Worm (Caenorhabditis elegans) whole organism, young adult: ENCODE data around the gene oac-29.

ENCODE experiments used
- B0261.1 ChIP-seq: sonication (generic microtip); optimal IDR thresholded peaks from 2 replicates; lab custom pipeline; 2016; ENCODE audit warnings: mild to moderate bottlenecking, missing genetic modification characterization, moderate library complexity, missing compliant biosample characterization
- D2030.7 ChIP-seq: fragments of 200-800 bp; sonication (Bioruptor generic); IDR thresholded peaks from 2 replicates; pipeline ENCODE4 v1.3.6; 2022; ENCODE audit warnings: missing genetic modification reagents, missing genetic modification characterization, missing compliant biosample characterization
- F23B12.7 ChIP-seq: sonication (generic microtip); optimal IDR thresholded peaks from 2 replicates; lab custom pipeline; 2017; ENCODE audit warnings: missing genetic modification characterization, mild to moderate bottlenecking, missing compliant biosample characterization, antibody characterized with exemption, moderate library complexity; ENCODE audit not compliant: insufficient read depth
- F49E8.2 ChIP-seq: sonication (generic microtip); optimal IDR thresholded peaks from 3 replicates; lab custom pipeline; 2017; ENCODE audit warnings: missing genetic modification characterization, mild to moderate bottlenecking, missing compliant biosample characterization, antibody characterized with exemption, moderate library complexity; ENCODE audit not compliant: insufficient read depth
- T07F8.4 ChIP-seq: sonication (generic microtip); optimal IDR thresholded peaks from 2 replicates; lab custom pipeline; 2016; ENCODE audit warnings: mild to moderate bottlenecking, missing genetic modification characterization, moderate library complexity, missing compliant biosample characterization
- T26A5.8 ChIP-seq: sonication (generic microtip); optimal IDR thresholded peaks from 2 replicates; lab custom pipeline; 2016; ENCODE audit warnings: missing genetic modification characterization, missing compliant biosample characterization
- Y56A3A.18 ChIP-seq: fragments of 200-800 bp; sonication (Bioruptor generic); IDR thresholded peaks from 2 replicates; pipeline ENCODE4 v1.3.6; 2022; ENCODE audit warnings: missing genetic modification reagents, missing genetic modification characterization, missing compliant biosample characterization
- Y95B8A.8 ChIP-seq: fragments of 200-800 bp; sonication (Bioruptor generic); IDR thresholded peaks from 2 replicates; pipeline ENCODE4 v1.3.6; 2022; ENCODE audit warnings: missing genetic modification reagents, missing genetic modification characterization, missing compliant biosample characterization
- aptf-3 ChIP-seq: fragments of 200-800 bp; sonication (Bioruptor generic); IDR thresholded peaks from 2 replicates; pipeline ENCODE4 v1.3.6; 2022; ENCODE audit warnings: missing genetic modification characterization, missing compliant biosample characterization
- atf-7 ChIP-seq: sonication (generic microtip); optimal IDR thresholded peaks from 2 replicates; lab custom pipeline; 2017; ENCODE audit warnings: mild to moderate bottlenecking, missing genetic modification characterization, missing compliant biosample characterization
- bed-2 ChIP-seq: fragments of 200-800 bp; sonication (Bioruptor generic); IDR thresholded peaks from 2 replicates; pipeline ENCODE4 v1.3.6; 2022; ENCODE audit warnings: missing genetic modification reagents, missing genetic modification characterization, missing compliant biosample characterization
- cebp-1 ChIP-seq, 2 experiments: fragments of 200-800 bp in 1 of 2; sonication (Bioruptor generic) in 1 of 2; sonication (generic microtip) in 1 of 2; IDR thresholded peaks in 1 of 2; optimal IDR thresholded peaks in 1 of 2; 2 replicates each; pipeline versions ENCODE4 v1.3.6 to Lab custom; 2017 to 2022; ENCODE audit warnings: missing compliant biosample characterization in 2 of 2, missing genetic modification characterization in 2 of 2, mild to moderate bottlenecking in 1 of 2, missing genetic modification reagents in 1 of 2, moderate library complexity in 1 of 2
- egl-44 ChIP-seq: fragments of 200-800 bp; sonication (Bioruptor generic); IDR thresholded peaks from 2 replicates; pipeline ENCODE4 v1.3.6; 2022; ENCODE audit warnings: missing genetic modification reagents, missing genetic modification characterization, missing compliant biosample characterization
- gei-17 ChIP-seq: fragments of 200-800 bp; sonication (Bioruptor generic); optimal IDR thresholded peaks from 2 replicates; lab custom pipeline; 2018; ENCODE audit warnings: mild to moderate bottlenecking, missing genetic modification characterization, missing compliant biosample characterization
- lin-54 ChIP-seq: fragments of 200-800 bp; sonication (Bioruptor generic); optimal IDR thresholded peaks from 2 replicates; lab custom pipeline; 2018; ENCODE audit warnings: mild to moderate bottlenecking, missing genetic modification characterization, missing compliant biosample characterization
- lir-1 ChIP-seq: fragments of 200-800 bp; sonication (Bioruptor generic); conservative IDR thresholded peaks from 2 replicates; pipeline ENCODE4 v1.3.6; 2022; ENCODE audit warnings: missing genetic modification reagents, missing genetic modification characterization, missing compliant biosample characterization
- lsl-1 ChIP-seq: fragments of 200-800 bp; sonication (Bioruptor generic); optimal IDR thresholded peaks from 2 replicates; lab custom pipeline; 2018; ENCODE audit warnings: mild to moderate bottlenecking, missing genetic modification characterization, moderate library complexity, missing compliant biosample characterization
- lsy-27 ChIP-seq: sonication (generic microtip); optimal IDR thresholded peaks from 2 replicates; lab custom pipeline; 2017; ENCODE audit warnings: missing genetic modification characterization, mild to moderate bottlenecking, missing compliant biosample characterization, antibody characterized with exemption, missing genotype, borderline replicate concordance; ENCODE audit not compliant: insufficient read depth
- madf-10 ChIP-seq: sonication (generic microtip); optimal IDR thresholded peaks from 2 replicates; lab custom pipeline; 2016; ENCODE audit warnings: mild to moderate bottlenecking, missing genetic modification characterization, missing compliant biosample characterization
- mcd-1 ChIP-seq: fragments of 200-800 bp; sonication (Bioruptor generic); IDR thresholded peaks from 2 replicates; pipeline ENCODE4 v1.3.6; 2022; ENCODE audit warnings: missing genetic modification reagents, missing genetic modification characterization, missing compliant biosample characterization
- mxl-1 ChIP-seq: sonication (generic microtip); optimal IDR thresholded peaks from 2 replicates; lab custom pipeline; 2016; ENCODE audit warnings: missing genetic modification characterization, missing compliant biosample characterization
- nfyb-1 ChIP-seq: fragments of 200-800 bp; sonication (Bioruptor generic); IDR thresholded peaks from 2 replicates; pipeline ENCODE4 v1.3.6; 2022; ENCODE audit warnings: missing genetic modification reagents, missing genetic modification characterization, missing compliant biosample characterization
- nhr-120 ChIP-seq: fragments of 200-800 bp; sonication (Bioruptor generic); IDR thresholded peaks from 2 replicates; pipeline ENCODE4 v1.3.6; 2022; ENCODE audit warnings: missing genetic modification characterization, missing compliant biosample characterization
- nhr-80 ChIP-seq: sonication (generic microtip); optimal IDR thresholded peaks from 2 replicates; lab custom pipeline; 2016; ENCODE audit warnings: missing genetic modification characterization, missing compliant biosample characterization
- nhr-90 ChIP-seq: sonication (generic microtip); optimal IDR thresholded peaks from 2 replicates; lab custom pipeline; 2016; ENCODE audit warnings: missing genotype, mild to moderate bottlenecking, missing genetic modification characterization, missing compliant biosample characterization
- pbrm-1 ChIP-seq: fragments of 200-800 bp; sonication (Bioruptor generic); IDR thresholded peaks from 2 replicates; pipeline ENCODE4 v1.3.6; 2022; ENCODE audit warnings: missing genetic modification reagents, missing genetic modification characterization, missing compliant biosample characterization
- repo-1 ChIP-seq: sonication (generic microtip); optimal IDR thresholded peaks from 2 replicates; lab custom pipeline; 2017; ENCODE audit warnings: mild to moderate bottlenecking, missing genetic modification characterization, missing compliant biosample characterization
- somi-1 ChIP-seq: fragments of 200-800 bp; sonication (Bioruptor generic); optimal IDR thresholded peaks from 2 replicates; lab custom pipeline; 2018; ENCODE audit warnings: mild to moderate bottlenecking, missing genetic modification characterization, missing compliant biosample characterization
- sptf-2 ChIP-seq: fragments of 200-800 bp; sonication (Bioruptor generic); optimal IDR thresholded peaks from 2 replicates; lab custom pipeline; 2018; ENCODE audit warnings: mild to moderate bottlenecking, missing genetic modification characterization, missing compliant biosample characterization
- tlf-1 ChIP-seq: fragments of 200-800 bp; sonication (Bioruptor generic); optimal IDR thresholded peaks from 2 replicates; lab custom pipeline; 2018; ENCODE audit warnings: mild to moderate bottlenecking, missing genetic modification characterization, missing compliant biosample characterization
- unc-130 ChIP-seq: sonication (generic microtip); optimal IDR thresholded peaks from 2 replicates; lab custom pipeline; 2016; ENCODE audit warnings: missing genetic modification reagents, missing genetic modification characterization, missing compliant biosample characterization
- xnd-1 ChIP-seq: sonication (generic microtip); optimal IDR thresholded peaks from 2 replicates; lab custom pipeline; 2016; ENCODE audit warnings: missing genotype, missing genetic modification reagents, missing genetic modification characterization, missing compliant biosample characterization
- zim-3 ChIP-seq: sonication (generic microtip); optimal IDR thresholded peaks from 2 replicates; lab custom pipeline; 2017; ENCODE audit warnings: mild to moderate bottlenecking, missing genetic modification characterization, moderate library complexity, missing compliant biosample characterization
- ztf-25 ChIP-seq: fragments of 200-800 bp; sonication (Bioruptor generic); IDR thresholded peaks from 2 replicates; pipeline ENCODE4 v1.3.6; 2022; ENCODE audit warnings: missing genetic modification reagents, missing genetic modification characterization, missing compliant biosample characterization
- ztf-3 ChIP-seq: fragments of 200-800 bp; sonication (Bioruptor generic); optimal IDR thresholded peaks from 2 replicates; lab custom pipeline; 2018; ENCODE audit warnings: mild to moderate bottlenecking, missing genetic modification characterization, missing compliant biosample characterization
- ztf-6 ChIP-seq: fragments of 200-800 bp; sonication (Bioruptor generic); IDR thresholded peaks from 2 replicates; pipeline ENCODE4 v1.3.6; 2022; ENCODE audit warnings: missing genetic modification reagents, missing genetic modification characterization, missing compliant biosample characterization

oac-29 gene

ce11 chrV:8606099-8606696 is 29.3 kb downstream of the oac-29 start, which contains the start of gene vps-60 (continued):
- no peak for TF ChIP-seq T07F8.4 (tag; lab: Kevin White, UChicago)
- peak; percentile 73 for TF ChIP-seq cebp-1 (GFP tag; IDR thresholded peaks at IDR 0.05; lab: Robert Waterston, UW)
- TF ChIP-seq cebp-1 (tag; optimal IDR thresholded peaks at IDR 0.05; lab: Kevin White, UChicago), result peak; percentile 92
- peak; percentile 95 for TF ChIP-seq atf-7 (tag; lab: Kevin White, UChicago)
- peak; percentile 20 for TF ChIP-seq repo-1
- TF ChIP-seq B0261.1 (tag; lab: Kevin White, UChicago), result no peak
- TF ChIP-seq ztf-3 (GFP tag; lab: Kevin White, UChicago), result peak; percentile 2
- TF ChIP-seq Y56A3A.18, result peak; percentile 70; the same call in 1 of the 2 replicates
- peak; percentile 48 for TF ChIP-seq nhr-90 (tag; lab: Kevin White, UChicago)
- peak; percentile 73 for TF ChIP-seq lin-54 (GFP tag; lab: Kevin White, UChicago)
- peak; percentile 39; the same call in 1 of the 2 replicates for TF ChIP-seq lir-1 (GFP tag; lab: Robert Waterston, UW)
- TF ChIP-seq lsl-1, result peak; percentile 62
- no peak for TF ChIP-seq lsy-27
- TF ChIP-seq zim-3 (tag; lab: Kevin White, UChicago), result no peak
- TF ChIP-seq Y95B8A.8 (GFP tag; lab: Robert Waterston, UW), result peak; percentile 83
- no peak for TF ChIP-seq bed-2
- peak; percentile 74 for TF ChIP-seq somi-1 (GFP tag; lab: Kevin White, UChicago)
- TF ChIP-seq gei-17 (GFP tag; lab: Kevin White, UChicago), result no peak
- peak; percentile 78 for TF ChIP-seq nfyb-1 (GFP tag; lab: Robert Waterston, UW)
- no peak for TF ChIP-seq xnd-1
- TF ChIP-seq unc-130 (GFP tag; lab: Kevin White, UChicago), result peak; percentile 14
- TF ChIP-seq F49E8.2, result peak; percentile 61
- TF ChIP-seq mxl-1 (tag; lab: Kevin White, UChicago), result no peak
- no peak for TF ChIP-seq ztf-6
- peak; percentile 77 for TF ChIP-seq egl-44
- TF ChIP-seq D2030.7 (GFP tag; lab: Robert Waterston, UW), result peak; percentile 63
- TF ChIP-seq mcd-1 (GFP tag; lab: Robert Waterston, UW), result peak; percentile 82
- TF ChIP-seq nhr-120 (GFP tag; lab: Robert Waterston, UW), result no peak

- TF ChIP-seq nhr-80, result peak; percentile 53
- no peak for TF ChIP-seq T26A5.8 (tag; lab: Kevin White, UChicago)
- TF ChIP-seq pbrm-1 (GFP tag; lab: Robert Waterston, UW), result no peak
Measured at ce11 chrV:8603272-8603671, 32.2 kb downstream of the oac-29 start, which contains the start of gene F41E6.5. Gene F41E6.5 (plus strand): TSS chrV:8603480.

ce11 chrV:8602638-8603037 is 32.8 kb downstream of the oac-29 start, which contains the start of gene F41E6.15:
Gene F41E6.15 (minus strand): TSS chrV:8602738.
- TF ChIP-seq ztf-25 (GFP tag; lab: Robert Waterston, UW), result no peak
- no peak for TF ChIP-seq madf-10 (tag; lab: Kevin White, UChicago)
- TF ChIP-seq tlf-1, result no peak
- TF ChIP-seq F23B12.7 (tag; lab: Kevin White, UChicago), result no peak
- TF ChIP-seq aptf-3 (GFP tag; lab: Robert Waterston, UW), result no peak
- no peak for TF ChIP-seq sptf-2 (GFP tag; lab: Kevin White, UChicago)
